Worm (Caenorhabditis elegans) whole organism, mixed stage, embryonic: Measurements from ENCODE around the gene T19C3.4.

Source experiments
- M03D4.4 ChIP-seq: sonication (generic microtip); optimal IDR thresholded peaks from 2 replicates; lab custom pipeline; 2017; ENCODE audit warnings: mild to moderate bottlenecking, missing genetic modification characterization, missing compliant biosample characterization
- bed-3 ChIP-seq: fragments of 200-800 bp; sonication (Bioruptor generic); optimal IDR thresholded peaks from 3 replicates; lab custom pipeline; 2018; ENCODE audit warnings: mild to moderate bottlenecking, missing genetic modification characterization, moderate library complexity, missing compliant biosample characterization
- blmp-1 ChIP-seq: fragments of 150-350 bp; optimal IDR thresholded peaks from 2 replicates; lab custom pipeline; 2014; ENCODE audit warnings: missing biosample characterization, missing genetic modification characterization
- ceh-39 ChIP-seq: fragments of 150-350 bp; optimal IDR thresholded peaks from 2 replicates; lab custom pipeline; 2014; ENCODE audit warnings: missing biosample characterization, missing genetic modification characterization
- ceh-43 ChIP-seq: fragments of 200-800 bp; sonication (Bioruptor generic); optimal IDR thresholded peaks from 2 replicates; lab custom pipeline; 2018; ENCODE audit warnings: mild to moderate bottlenecking, missing genetic modification characterization, moderate library complexity, missing compliant biosample characterization
- ceh-83 ChIP-seq: fragments of 200-800 bp; sonication (Bioruptor generic); optimal IDR thresholded peaks from 2 replicates; lab custom pipeline; 2018; ENCODE audit warnings: mild to moderate bottlenecking, missing genetic modification characterization, missing compliant biosample characterization
- ces-1 ChIP-seq: fragments of 150-350 bp; optimal IDR thresholded peaks from 2 replicates; lab custom pipeline; 2014; ENCODE audit warnings: missing biosample characterization, missing genetic modification reagents, missing genetic modification characterization
- cnd-1 ChIP-seq: fragments of 200-800 bp; sonication (Bioruptor generic); optimal IDR thresholded peaks from 2 replicates; lab custom pipeline; 2018; ENCODE audit warnings: mild to moderate bottlenecking, missing genetic modification characterization, missing compliant biosample characterization
- drap-1 ChIP-seq: fragments of 200-800 bp; sonication (Bioruptor generic); optimal IDR thresholded peaks from 3 replicates; lab custom pipeline; 2018; ENCODE audit warnings: mild to moderate bottlenecking, missing genetic modification characterization, missing compliant biosample characterization
- elt-1 ChIP-seq: sonication (generic microtip); optimal IDR thresholded peaks from 2 replicates; lab custom pipeline; 2017; ENCODE audit warnings: missing genetic modification characterization, mild to moderate bottlenecking, missing compliant biosample characterization, antibody characterized with exemption, moderate library complexity, borderline replicate concordance; ENCODE audit not compliant: insufficient read depth
- flh-1 ChIP-seq: fragments of 200-800 bp; sonication (Bioruptor generic); optimal IDR thresholded peaks from 2 replicates; lab custom pipeline; 2018; ENCODE audit warnings: mild to moderate bottlenecking, missing genetic modification characterization, moderate library complexity, missing compliant biosample characterization
- ham-2 ChIP-seq: fragments of 200-800 bp; sonication (Bioruptor generic); optimal IDR thresholded peaks from 2 replicates; lab custom pipeline; 2018; ENCODE audit warnings: mild to moderate bottlenecking, missing genetic modification characterization, missing compliant biosample characterization
- hlh-1 ChIP-seq: fragments of 150-350 bp; optimal IDR thresholded peaks from 2 replicates; lab custom pipeline; 2014; ENCODE audit warnings: missing biosample characterization, missing genetic modification reagents, missing genetic modification characterization
- lin-13 ChIP-seq: fragments of 150-350 bp; optimal IDR thresholded peaks from 2 replicates; lab custom pipeline; 2014; ENCODE audit warnings: missing biosample characterization, missing genetic modification characterization
- lin-32 ChIP-seq: fragments of 200-800 bp; sonication (Bioruptor generic); optimal IDR thresholded peaks from 2 replicates; lab custom pipeline; 2018; ENCODE audit warnings: mild to moderate bottlenecking, missing genetic modification characterization, missing compliant biosample characterization
- lsy-2 ChIP-seq: fragments of 150-350 bp; optimal IDR thresholded peaks from 2 replicates; lab custom pipeline; 2014; ENCODE audit warnings: missing biosample characterization, missing genetic modification characterization
- mab-5 ChIP-seq: fragments of 150-350 bp; optimal IDR thresholded peaks from 2 replicates; lab custom pipeline; 2014; ENCODE audit warnings: missing biosample characterization, missing genetic modification characterization
- mep-1 ChIP-seq: fragments of 150-350 bp; optimal IDR thresholded peaks from 2 replicates; lab custom pipeline; 2017; ENCODE audit warnings: missing biosample characterization, missing genetic modification reagents, missing genetic modification characterization, inconsistent platforms
- mls-2 ChIP-seq: sonication (generic microtip); optimal IDR thresholded peaks from 2 replicates; lab custom pipeline; 2016; ENCODE audit warnings: mild to moderate bottlenecking, missing genetic modification characterization, moderate library complexity, missing compliant biosample characterization
- nhr-12 ChIP-seq: fragments of 150-350 bp; optimal IDR thresholded peaks from 2 replicates; lab custom pipeline; 2014; ENCODE audit warnings: missing biosample characterization, missing genetic modification characterization
- nhr-2 ChIP-seq: fragments of 150-350 bp; optimal IDR thresholded peaks from 2 replicates; lab custom pipeline; 2014; ENCODE audit warnings: missing biosample characterization, missing genetic modification characterization
- nhr-237 ChIP-seq: fragments of 150-350 bp; optimal IDR thresholded peaks from 2 replicates; lab custom pipeline; 2014; ENCODE audit warnings: missing biosample characterization, missing genetic modification characterization
- nhr-28 ChIP-seq: fragments of 150-350 bp; optimal IDR thresholded peaks from 2 replicates; lab custom pipeline; 2014; ENCODE audit warnings: missing biosample characterization, missing genetic modification characterization
- nhr-76 ChIP-seq: sonication (generic microtip); optimal IDR thresholded peaks from 2 replicates; lab custom pipeline; 2017; ENCODE audit warnings: missing biosample characterization, missing genetic modification characterization
- pha-4 ChIP-seq: fragments of 150-350 bp; optimal IDR thresholded peaks from 2 replicates; lab custom pipeline; 2018; ENCODE audit warnings: missing biosample characterization, missing genetic modification reagents, missing genetic modification characterization
- sem-2 ChIP-seq: fragments of 200-800 bp; sonication (Bioruptor generic); optimal IDR thresholded peaks from 2 replicates; lab custom pipeline; 2018; ENCODE audit warnings: mild to moderate bottlenecking, missing genetic modification characterization, missing compliant biosample characterization
- snpc-4 ChIP-seq: fragments of 150-350 bp; optimal IDR thresholded peaks from 2 replicates; lab custom pipeline; 2014; ENCODE audit warnings: missing biosample characterization, missing genetic modification characterization
- sptf-1 ChIP-seq: sonication (generic microtip); optimal IDR thresholded peaks from 2 replicates; lab custom pipeline; 2017; ENCODE audit warnings: mild to moderate bottlenecking, missing genetic modification characterization, moderate library complexity, missing compliant biosample characterization
- tbx-8 ChIP-seq: fragments of 200-800 bp; sonication (Bioruptor generic); optimal IDR thresholded peaks from 2 replicates; lab custom pipeline; 2018; ENCODE audit warnings: mild to moderate bottlenecking, missing genetic modification characterization, moderate library complexity, missing compliant biosample characterization
- unc-120 ChIP-seq: sonication (generic microtip); optimal IDR thresholded peaks from 2 replicates; lab custom pipeline; 2017; ENCODE audit warnings: missing genetic modification characterization, missing compliant biosample characterization; ENCODE audit not compliant: poor library complexity, severe bottlenecking
- unc-39 ChIP-seq: fragments of 150-350 bp; optimal IDR thresholded peaks from 2 replicates; lab custom pipeline; 2014; ENCODE audit warnings: missing biosample characterization, missing genetic modification characterization
- unc-62 ChIP-seq: fragments of 150-350 bp; optimal IDR thresholded peaks from 2 replicates; lab custom pipeline; 2014; ENCODE audit warnings: missing biosample characterization, missing genetic modification reagents, missing genetic modification characterization
- zip-8 ChIP-seq: fragments of 150-350 bp; optimal IDR thresholded peaks from 2 replicates; lab custom pipeline; 2014; ENCODE audit warnings: missing biosample characterization, missing genetic modification characterization
- ztf-11 ChIP-seq: fragments of 150-350 bp; optimal IDR thresholded peaks from 2 replicates; lab custom pipeline; 2014; ENCODE audit warnings: missing biosample characterization, missing genetic modification characterization

Gene T19C3.4

ce11 chrIII:647248-647647, 27.2 kb upstream of the T19C3.4 start:
- TF ChIP-seq unc-39 (tag; lab: Kevin White, UChicago): no peak
- peak; percentile 92 for TF ChIP-seq ham-2
- TF ChIP-seq mab-5 (tag; lab: Kevin White, UChicago): no peak
- TF ChIP-seq ceh-43: no peak
- peak; percentile 53 for TF ChIP-seq pha-4 (tag; lab: Kevin White, UChicago)
- TF ChIP-seq mep-1: peak; percentile 14
- TF ChIP-seq ces-1 (GFP tag; lab: Kevin White, UChicago): no peak
- TF ChIP-seq flh-1 (GFP tag; lab: Kevin White, UChicago): no peak
- TF ChIP-seq unc-120 (tag; lab: Kevin White, UChicago): peak; percentile 63
- no peak for TF ChIP-seq ztf-11
- no peak for TF ChIP-seq hlh-1 (tag; lab: Kevin White, UChicago)
- no peak for TF ChIP-seq zip-8
- TF ChIP-seq blmp-1 (tag; lab: Kevin White, UChicago): no peak
- peak; percentile 1 for TF ChIP-seq nhr-2 (tag; lab: Kevin White, UChicago)
- TF ChIP-seq ceh-83 (GFP tag; lab: Kevin White, UChicago): no peak
- TF ChIP-seq tbx-8 (GFP tag; lab: Kevin White, UChicago): no peak
- no peak for TF ChIP-seq bed-3 (GFP tag; lab: Kevin White, UChicago)
- TF ChIP-seq nhr-76 (tag; lab: Kevin White, UChicago): no peak
- TF ChIP-seq sem-2: no peak

- TF ChIP-seq lin-32 (no peak), ztf-11 (no peak), M03D4.4 (no peak), nhr-237 (no peak), mep-1 (no peak), tbx-8 (GFP tag; lab: Kevin White, UChicago) (no peak), mab-5 (tag; lab: Kevin White, UChicago) (no peak), zip-8 (peak; percentile 18), nhr-12 (no peak)
Measured at ce11 chrIII:646454-646853, 26.4 kb upstream of the T19C3.4 start, which contains the start of gene orai-1. TSS of gene orai-1 (plus strand) at chrIII:646754.

ce11 chrIII:644660-645059, 24.6 kb upstream of the T19C3.4 start:
- TF ChIP-seq pha-4 (tag; lab: Kevin White, UChicago) (no peak), nhr-2 (tag; lab: Kevin White, UChicago) (no peak), ceh-83 (GFP tag; lab: Kevin White, UChicago) (no peak), lsy-2 (no peak), bed-3 (GFP tag; lab: Kevin White, UChicago) (no peak), elt-1 (tag; lab: Kevin White, UChicago) (no peak), sem-2 (no peak), unc-62 (GFP tag; lab: Kevin White, UChicago) (no peak), ham-2 (no peak), nhr-237 (no peak), nhr-12 (no peak), nhr-76 (tag; lab: Kevin White, UChicago) (no peak)

ce11 chrIII:641759-642158, 21.7 kb upstream of the T19C3.4 start, which contains the start of gene W06E11.1:
TSS of gene W06E11.1 (plus strand) at chrIII:642059.
- TF ChIP-seq nhr-2 (tag; lab: Kevin White, UChicago): no peak
- no peak for TF ChIP-seq hlh-1 (tag; lab: Kevin White, UChicago)
- no peak for TF ChIP-seq lin-13 (tag; lab: Kevin White, UChicago)
- no peak for TF ChIP-seq ces-1 (GFP tag; lab: Kevin White, UChicago)

ce11 chrIII:640198-640803, 20.2 kb upstream of the T19C3.4 start, which contains the start of the genes tag-266 and tag-267:
TSS of gene tag-266 (minus strand) at chrIII:640226.
TSS of gene tag-267 (plus strand) at chrIII:640790.
- TF ChIP-seq ztf-11 (no peak), nhr-237 (peak; percentile 79), tbx-8 (GFP tag; lab: Kevin White, UChicago) (peak; percentile 65), lin-32 (no peak), bed-3 (GFP tag; lab: Kevin White, UChicago) (peak; percentile 64), snpc-4 (tag; lab: Kevin White, UChicago) (no peak), sptf-1 (tag; lab: Kevin White, UChicago) (peak; percentile 89), ces-1 (GFP tag; lab: Kevin White, UChicago) (peak; percentile 63), lsy-2 (peak; percentile 70), elt-1 (tag; lab: Kevin White, UChicago) (no peak), mep-1 (peak; percentile 63), ceh-83 (GFP tag; lab: Kevin White, UChicago) (peak; percentile 5), nhr-28 (tag; lab: Kevin White, UChicago) (no peak), unc-120 (tag; lab: Kevin White, UChicago) (peak; percentile 15), ceh-43 (no peak), unc-39 (tag; lab: Kevin White, UChicago) (no peak), sem-2 (peak; percentile 28), pha-4 (tag; lab: Kevin White, UChicago) (no peak), hlh-1 (tag; lab: Kevin White, UChicago) (no peak), mab-5 (tag; lab: Kevin White, UChicago) (no peak), ceh-39 (tag; lab: Kevin White, UChicago) (peak; percentile 4), M03D4.4 (peak; percentile 64), cnd-1 (tag; lab: Kevin White, UChicago) (peak; percentile 65), nhr-76 (tag; lab: Kevin White, UChicago) (no peak), nhr-2 (tag; lab: Kevin White, UChicago) (no peak), ham-2 (no peak), mls-2 (peak; percentile 35), drap-1 (peak; percentile 61), lin-13 (tag; lab: Kevin White, UChicago) (peak; percentile 41), unc-62 (GFP tag; lab: Kevin White, UChicago) (no peak), blmp-1 (tag; lab: Kevin White, UChicago) (no peak)
